Worm (Caenorhabditis elegans): ENCODE results near the gene clec-70.

DNA sequence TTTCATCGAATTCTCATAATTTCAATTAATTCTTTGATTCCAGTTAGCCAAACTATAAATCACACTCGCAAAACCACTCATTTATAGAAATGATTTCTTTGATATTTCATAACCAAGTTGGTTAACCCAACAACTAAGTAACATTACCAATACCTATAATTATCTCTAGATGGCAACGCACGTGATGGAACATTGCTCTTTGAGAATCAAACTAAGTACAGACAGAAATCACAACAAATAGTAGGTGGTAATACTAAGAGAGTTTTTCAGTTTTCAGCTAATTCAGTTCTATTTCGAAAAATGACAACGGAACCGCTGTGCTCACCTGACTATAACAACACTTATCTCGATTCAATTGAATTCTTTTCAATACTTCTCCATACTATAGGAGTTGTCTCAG lies 49.1 kb downstream of the clec-70 start, which contains the start of gene srh-223:
- TF ChIP-seq unc-39 (tag; optimal IDR thresholded peaks at IDR 0.05), result no peak
- no peak for TF ChIP-seq mep-1 (tag; optimal IDR thresholded peaks at IDR 0.05)
- no peak for TF ChIP-seq ztf-11 (tag; optimal IDR thresholded peaks at IDR 0.05)
- no peak for TF ChIP-seq ces-1 (GFP tag; optimal IDR thresholded peaks at IDR 0.05)
- TF ChIP-seq unc-62 (GFP tag; optimal IDR thresholded peaks at IDR 0.05), result no peak

Measured in whole organism, mixed stage, embryonic.